Worm (Caenorhabditis elegans) whole organism, L4 larva: Measurements from ENCODE around the gene Y105C5A.24.
"Not testable (repeated sequence)": the region's sequence is repeated elsewhere in the genome, so short reads cannot be mapped to it uniquely, and the experiment has no call there.

ENCODE experiments used
- R02D3.7 ChIP-seq: fragments of 150-350 bp; sonication (generic microtip); optimal IDR thresholded peaks from 3 replicates; lab custom pipeline; 2014; ENCODE audit warnings: missing biosample characterization, missing genetic modification characterization
- aly-2 ChIP-seq: sonication (generic microtip); optimal IDR thresholded peaks from 2 replicates; lab custom pipeline; 2018; ENCODE audit warnings: missing biosample characterization, missing genetic modification characterization
- ceh-32 ChIP-seq: sonication (generic microtip); optimal IDR thresholded peaks from 2 replicates; lab custom pipeline; 2016; ENCODE audit warnings: mild to moderate bottlenecking, missing genetic modification characterization, missing compliant biosample characterization; ENCODE audit not compliant: poor library complexity
- hlh-11 ChIP-seq: fragments of 200-800 bp; sonication (Bioruptor generic); optimal IDR thresholded peaks from 2 replicates; lab custom pipeline; 2018; ENCODE audit warnings: mild to moderate bottlenecking, missing genetic modification characterization, missing compliant biosample characterization
- lin-13 ChIP-seq: fragments of 150-350 bp; optimal IDR thresholded peaks from 2 replicates; lab custom pipeline; 2014; ENCODE audit warnings: missing biosample characterization, missing genetic modification reagents, missing genetic modification characterization
- lin-38 ChIP-seq: fragments of 200-800 bp; sonication (Bioruptor generic); IDR thresholded peaks from 2 replicates; pipeline ENCODE4 v1.3.6; 2022; ENCODE audit warnings: missing genetic modification reagents, missing genetic modification characterization, missing compliant biosample characterization
- nhr-111 ChIP-seq: fragments of 200-800 bp; sonication (Bioruptor generic); optimal IDR thresholded peaks from 2 replicates; lab custom pipeline; 2018; ENCODE audit warnings: mild to moderate bottlenecking, missing genetic modification characterization, missing compliant biosample characterization
- nhr-237 ChIP-seq: sonication (generic microtip); optimal IDR thresholded peaks from 2 replicates; lab custom pipeline; 2017; ENCODE audit warnings: missing biosample characterization, missing genetic modification characterization
- nhr-28 ChIP-seq: fragments of 150-350 bp; optimal IDR thresholded peaks from 2 replicates; lab custom pipeline; 2014; ENCODE audit warnings: missing biosample characterization, missing genetic modification characterization
- snpc-4 ChIP-seq: fragments of 150-350 bp; optimal IDR thresholded peaks from 2 replicates; lab custom pipeline; 2014; ENCODE audit warnings: missing biosample characterization, missing genetic modification characterization
- spr-1 ChIP-seq: sonication (generic microtip); optimal IDR thresholded peaks from 2 replicates; lab custom pipeline; 2016; ENCODE audit warnings: mild to moderate bottlenecking, missing genetic modification characterization, missing compliant biosample characterization
- unc-62 ChIP-seq, 3 experiments: fragments of 150-350 bp in 1 of 3; sonication (generic microtip); optimal IDR thresholded peaks in 2 of 3; peaks in 1 of 3; 1 replicate in 1 of 3; 2 replicates in 2 of 3; lab custom pipeline; 2014 to 2017; ENCODE audit warnings: missing biosample characterization in 3 of 3, missing genetic modification characterization in 3 of 3, missing genetic modification reagents in 3 of 3, missing genotype in 1 of 3

- not testable (repeated sequence) for TF ChIP-seq spr-1 (tag; lab: Kevin White, UChicago); nhr-111 (GFP tag; lab: Kevin White, UChicago); nhr-237 (tag; lab: Kevin White, UChicago); hlh-11 (tag; lab: Kevin White, UChicago); lin-38; unc-62 (GFP tag; optimal IDR thresholded peaks at IDR 0.05 in 1 of 2; lab: Kevin White, UChicago); unc-62 (tag; optimal IDR thresholded peaks at IDR 0.05; lab: Kevin White, UChicago); snpc-4 (tag; lab: Kevin White, UChicago); nhr-28 (tag; lab: Kevin White, UChicago); R02D3.7 (tag; lab: Kevin White, UChicago); lin-13 (GFP tag; lab: Kevin White, UChicago); aly-2 (tag; lab: Kevin White, UChicago); ceh-32 (tag; lab: Kevin White, UChicago)
These were observed 23.1 kb upstream of the Y105C5A.24 start for ce11 chrIV:15826568-15826967.
